Worm (Caenorhabditis elegans): Measurements from ENCODE around the gene T09B9.5.

DNA sequence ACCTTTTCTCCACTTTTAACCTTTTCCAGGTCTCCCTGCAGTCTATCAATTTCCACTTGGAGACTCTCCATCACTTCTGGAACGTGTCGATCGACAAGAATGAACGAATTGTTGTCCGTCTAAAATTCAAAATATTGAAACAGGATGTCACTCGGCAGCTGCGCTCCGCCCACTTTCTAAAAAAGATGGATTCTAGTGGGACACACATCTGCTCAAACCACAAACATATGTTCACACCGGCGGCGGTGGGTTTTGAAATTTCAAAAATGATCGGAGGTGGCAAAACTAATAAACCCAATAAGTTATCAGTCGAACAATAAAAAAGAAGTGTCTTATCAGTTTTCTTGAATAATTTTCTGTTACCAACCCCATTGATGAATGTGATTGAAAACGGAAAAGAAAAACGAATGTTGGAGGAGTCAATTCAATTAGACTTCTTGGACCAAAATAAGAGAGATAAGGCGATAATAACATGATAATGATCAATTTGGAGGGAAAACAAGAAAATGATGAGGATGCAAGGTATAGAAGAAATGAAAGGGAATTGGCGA, 4.9 kb downstream of the T09B9.5 start:
- no peak for TF ChIP-seq hmbx-1 (tag; optimal IDR thresholded peaks at IDR 0.05)
- TF ChIP-seq B0310.2 (tag; optimal IDR thresholded peaks at IDR 0.05), result no peak
- TF ChIP-seq flt-1 (GFP tag; IDR thresholded peaks at IDR 0.05), result no peak
